Worm (Caenorhabditis elegans) whole organism, L3 larva: ENCODE results near the gene srt-48.

Experiments
- daf-12 ChIP-seq: fragments of 150-350 bp; optimal IDR thresholded peaks from 2 replicates; lab custom pipeline; 2014; ENCODE audit warnings: missing biosample characterization, missing genetic modification reagents, missing genetic modification characterization
- hmg-11 ChIP-seq: sonication (generic microtip); optimal IDR thresholded peaks from 2 replicates; lab custom pipeline; 2016; ENCODE audit warnings: missing genetic modification characterization, missing compliant biosample characterization
- lin-39 ChIP-seq: fragments of 150-350 bp; optimal IDR thresholded peaks from 2 replicates; lab custom pipeline; 2018; ENCODE audit warnings: missing biosample characterization, missing genetic modification reagents, missing genetic modification characterization
- nhr-237 ChIP-seq: fragments of 150-350 bp; optimal IDR thresholded peaks from 2 replicates; lab custom pipeline; 2014; ENCODE audit warnings: missing biosample characterization, missing genetic modification characterization
- nhr-28 ChIP-seq: fragments of 150-350 bp; optimal IDR thresholded peaks from 2 replicates; lab custom pipeline; 2014; ENCODE audit warnings: missing biosample characterization, missing genetic modification characterization
- nhr-76 ChIP-seq: fragments of 150-350 bp; sonication (generic microtip); optimal IDR thresholded peaks from 5 replicates; lab custom pipeline; 2014; ENCODE audit warnings: missing biosample characterization, missing genetic modification characterization
- pha-4 ChIP-seq: fragments of 150-350 bp; optimal IDR thresholded peaks from 2 replicates; lab custom pipeline; 2014; ENCODE audit warnings: missing biosample characterization, missing genetic modification reagents, missing genetic modification characterization
- sea-2 ChIP-seq: fragments of 150-350 bp; sonication (generic microtip); optimal IDR thresholded peaks from 4 replicates; lab custom pipeline; 2014; ENCODE audit warnings: missing biosample characterization, missing genetic modification reagents, missing genetic modification characterization
- skn-1 ChIP-seq: fragments of 150-350 bp; optimal IDR thresholded peaks from 2 replicates; lab custom pipeline; 2014; ENCODE audit warnings: missing biosample characterization, missing genetic modification characterization
- unc-39 ChIP-seq: sonication (generic microtip); optimal IDR thresholded peaks from 4 replicates; lab custom pipeline; 2017; ENCODE audit warnings: missing biosample characterization, missing genetic modification characterization
- zag-1 ChIP-seq: fragments of 150-350 bp; optimal IDR thresholded peaks from 2 replicates; lab custom pipeline; 2014; ENCODE audit warnings: missing biosample characterization, missing genetic modification characterization
- ztf-11 ChIP-seq: fragments of 150-350 bp; optimal IDR thresholded peaks from 2 replicates; lab custom pipeline; 2014; ENCODE audit warnings: missing biosample characterization, missing genetic modification characterization

DNA sequence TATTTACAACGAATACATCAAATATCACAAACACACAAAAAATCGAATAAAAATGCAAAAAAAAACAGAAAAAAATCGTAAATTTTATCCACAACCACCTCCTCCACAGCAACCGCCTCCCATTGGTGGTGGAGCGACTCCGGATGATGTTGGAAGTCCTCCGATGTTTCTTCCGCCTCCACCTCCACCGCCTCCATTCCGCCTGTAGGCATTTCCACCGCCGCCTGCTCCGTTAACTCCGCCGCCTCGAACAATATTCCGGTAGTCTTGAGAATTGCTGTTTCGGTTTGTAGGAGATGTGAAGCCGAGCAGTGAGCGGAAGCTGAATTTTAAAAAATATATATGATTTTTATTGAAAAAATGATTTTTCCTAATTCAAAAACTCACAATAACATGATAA is 40.3 kb downstream of the srt-48 start:
- TF ChIP-seq zag-1 (tag; lab: Kevin White, UChicago), result no peak
- no peak for TF ChIP-seq pha-4 (tag; lab: Kevin White, UChicago)
- TF ChIP-seq ztf-11 (tag; lab: Kevin White, UChicago), result no peak
- no peak for TF ChIP-seq nhr-76 (tag; lab: Kevin White, UChicago)
- TF ChIP-seq nhr-28 (tag; lab: Kevin White, UChicago), result no peak
- no peak for TF ChIP-seq hmg-11 (tag; lab: Kevin White, UChicago)
- TF ChIP-seq unc-39 (tag; lab: Kevin White, UChicago), result no peak
- TF ChIP-seq skn-1 (tag; lab: Kevin White, UChicago), result no peak
- TF ChIP-seq lin-39 (tag; lab: Kevin White, UChicago), result no peak
- TF ChIP-seq daf-12 (tag; lab: Kevin White, UChicago), result no peak
- TF ChIP-seq sea-2 (GFP tag; lab: Kevin White, UChicago), result no peak
- no peak for TF ChIP-seq nhr-237 (tag; lab: Kevin White, UChicago)
